Worm (Caenorhabditis elegans): ENCODE measurements around the gene ldb-1.

The ldb-1 gene

DNA sequence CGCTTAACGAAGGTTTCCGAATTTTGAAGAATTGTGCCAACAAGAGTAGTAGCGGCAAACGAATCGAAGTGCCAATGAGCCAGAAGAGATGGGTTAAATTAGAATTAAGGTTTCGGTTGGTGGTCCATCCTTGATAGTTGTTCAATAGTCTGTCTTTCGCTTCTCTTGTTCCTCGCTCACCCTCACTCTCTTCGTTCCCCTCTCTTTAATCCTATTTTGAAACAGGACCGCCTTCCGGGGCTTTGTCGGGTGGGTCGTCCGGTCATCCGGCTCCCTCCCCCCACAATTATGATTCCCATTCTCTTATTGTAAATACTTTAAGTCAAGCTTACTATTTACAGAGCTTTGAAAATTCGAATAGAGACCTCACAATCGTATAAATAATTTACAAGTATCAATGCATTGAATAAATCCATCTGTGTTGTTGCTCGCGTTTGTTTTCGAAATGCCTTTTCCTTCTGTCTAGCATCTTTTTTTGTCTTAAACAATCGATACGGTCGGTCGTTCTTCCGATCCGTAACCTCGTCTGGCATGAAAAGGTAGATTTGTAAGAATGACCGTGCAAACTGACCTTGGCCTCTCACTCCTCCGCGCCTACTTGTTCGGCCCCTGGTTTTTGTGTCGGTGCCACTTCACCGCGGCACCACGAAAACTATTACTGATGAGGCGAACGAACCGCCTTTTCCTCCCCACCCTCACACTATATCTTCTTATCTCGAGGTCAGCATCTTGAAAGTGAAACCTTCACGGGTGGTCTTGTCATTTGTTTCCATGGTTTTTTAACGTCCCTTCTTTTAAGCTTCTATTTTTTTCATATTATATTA is 4.6 kb downstream of the ldb-1 start:
- TF ChIP-seq C16A3.4 (tag; optimal IDR thresholded peaks at IDR 0.05) (no peak), lin-39 (tag; optimal IDR thresholded peaks at IDR 0.05) (no peak), efl-1 (optimal IDR thresholded peaks at IDR 0.05) (no peak), efl-1 (GFP tag; optimal IDR thresholded peaks at IDR 0.05 in 1 of 2) (peak in 1 of 2 experiments; percentile 54), C04F5.9 (tag; optimal IDR thresholded peaks at IDR 0.05) (no peak), lin-14 (GFP tag; optimal IDR thresholded peaks at IDR 0.05) (peak; percentile 32), pax-3 (tag; optimal IDR thresholded peaks at IDR 0.05) (no peak), nhr-77 (tag; optimal IDR thresholded peaks at IDR 0.05) (no peak), aha-1 (tag; optimal IDR thresholded peaks at IDR 0.05) (no peak), nhr-85 (tag) (peak; percentile 76), blmp-1 (tag; optimal IDR thresholded peaks at IDR 0.05) (peak; percentile 91), lin-35 (GFP tag; optimal IDR thresholded peaks at IDR 0.05) (no peak), elt-2 (tag; optimal IDR thresholded peaks at IDR 0.05) (no peak), xbp-1 (tag; optimal IDR thresholded peaks at IDR 0.05) (no peak)

DNA sequence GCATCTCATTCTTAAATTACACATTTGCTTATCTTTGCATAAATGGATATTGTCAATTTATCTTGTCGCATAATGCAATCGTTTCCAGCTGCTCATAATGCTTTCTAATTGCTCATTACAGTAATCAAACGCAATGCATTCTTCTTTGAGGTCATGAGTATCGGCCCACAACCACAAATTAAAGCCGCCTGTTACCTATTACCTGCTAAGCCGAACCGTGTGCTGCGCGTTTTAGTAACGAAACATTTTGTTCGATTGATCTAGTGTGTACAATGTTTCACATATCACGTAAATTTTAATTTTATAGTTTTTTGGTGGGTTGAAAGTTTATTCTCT is 5.2 kb downstream of the ldb-1 start:
- TF ChIP-seq dsc-1 (tag; optimal IDR thresholded peaks at IDR 0.05) (peak; percentile 63), ces-1 (GFP tag; optimal IDR thresholded peaks at IDR 0.05) (no peak)

DNA sequence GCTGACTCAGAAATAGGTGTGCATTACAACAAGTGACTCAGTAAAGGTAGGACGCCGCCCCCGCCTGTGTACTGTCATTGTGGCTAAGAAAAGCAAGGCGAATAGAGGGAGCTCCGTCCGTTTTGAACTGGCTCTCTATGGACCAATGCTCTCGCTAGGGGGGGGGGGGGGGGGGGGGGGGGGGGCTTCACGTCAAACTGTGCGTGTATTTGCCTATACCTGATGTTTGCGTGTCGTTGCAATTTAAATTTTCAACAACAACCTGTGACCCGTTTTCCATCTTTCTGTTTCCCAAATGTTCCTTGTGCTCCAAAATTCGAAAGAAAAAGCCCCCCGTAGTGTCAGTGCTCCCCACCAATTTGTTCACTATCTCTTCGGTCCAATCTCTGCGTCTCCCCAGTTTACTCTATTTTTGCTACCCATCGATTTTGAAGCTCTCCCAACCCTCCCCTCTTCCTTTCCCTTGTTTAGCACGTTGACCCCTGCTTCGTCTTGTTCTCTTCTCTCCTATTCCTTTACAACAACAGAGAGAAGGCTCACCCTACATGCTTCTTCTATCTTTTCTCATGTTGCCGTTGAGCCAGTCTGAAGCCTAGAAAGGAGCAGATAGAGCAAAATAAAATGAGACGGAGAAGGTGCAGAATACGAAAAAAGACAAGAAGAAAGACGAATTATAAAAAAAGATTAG is 5.9 kb downstream of the ldb-1 start:
- TF ChIP-seq zip-4 (GFP tag; optimal IDR thresholded peaks at IDR 0.05) (no peak), lsy-2 (tag; optimal IDR thresholded peaks at IDR 0.05) (peak in 1 of 2 experiments; percentile 19), hlh-4 (tag; optimal IDR thresholded peaks at IDR 0.05) (no peak), nhr-20 (tag; optimal IDR thresholded peaks at IDR 0.05) (peak; percentile 4), ztf-4 (tag; optimal IDR thresholded peaks at IDR 0.05) (no peak), fkh-10 (GFP tag; optimal IDR thresholded peaks at IDR 0.05) (peak; percentile 72), rnt-1 (tag; optimal IDR thresholded peaks at IDR 0.05) (peak; percentile 18), efl-1 (optimal IDR thresholded peaks at IDR 0.05) (no peak), efl-1 (GFP tag; optimal IDR thresholded peaks at IDR 0.05 in 1 of 2) (no peak), C16A3.4 (tag; optimal IDR thresholded peaks at IDR 0.05) (no peak), egl-13 (tag; optimal IDR thresholded peaks at IDR 0.05) (no peak), grh-1 (GFP tag; IDR thresholded peaks at IDR 0.05) (no peak), ceh-63 (GFP tag; optimal IDR thresholded peaks at IDR 0.05) (no peak), unc-86 (tag; optimal IDR thresholded peaks at IDR 0.05) (peak; percentile 19), sptf-1 (tag; optimal IDR thresholded peaks at IDR 0.05) (no peak), hlh-17 (GFP tag; optimal IDR thresholded peaks at IDR 0.05; ENCODE audit: borderline replicate concordance) (no peak), irx-1 (tag; optimal IDR thresholded peaks at IDR 0.05) (no peak), snu-23 (GFP tag; optimal IDR thresholded peaks at IDR 0.05) (peak; percentile 44), mep-1 (tag; optimal IDR thresholded peaks at IDR 0.05) (peak; percentile 12), aly-2 (tag; optimal IDR thresholded peaks at IDR 0.05) (no peak), elt-3 (tag; optimal IDR thresholded peaks at IDR 0.05) (no peak), lir-3 (tag; optimal IDR thresholded peaks at IDR 0.05; ENCODE audit: poor library complexity) (no peak), nhr-47 (tag; optimal IDR thresholded peaks at IDR 0.05) (peak; percentile 40), mab-9 (GFP tag; IDR thresholded peaks at IDR 0.05) (no peak), nhr-76 (tag; optimal IDR thresholded peaks at IDR 0.05) (no peak), dsc-1 (tag; optimal IDR thresholded peaks at IDR 0.05) (peak; percentile 6), ceh-82 (tag; optimal IDR thresholded peaks at IDR 0.05) (peak in 2 of 3 experiments; percentile 40 to 48), C34B4.2 (tag; optimal IDR thresholded peaks at IDR 0.05) (no peak), tbx-2 (tag; optimal IDR thresholded peaks at IDR 0.05) (peak; percentile 40), vab-15 (tag; optimal IDR thresholded peaks at IDR 0.05) (no peak), blmp-1 (tag; optimal IDR thresholded peaks at IDR 0.05) (no peak), ceh-8 (GFP tag; optimal IDR thresholded peaks at IDR 0.05) (no peak), elt-2 (tag; optimal IDR thresholded peaks at IDR 0.05) (peak; percentile 17), swsn-7 (tag; optimal IDR thresholded peaks at IDR 0.05) (peak; percentile 40), nhr-77 (tag; optimal IDR thresholded peaks at IDR 0.05) (no peak), lin-35 (GFP tag; optimal IDR thresholded peaks at IDR 0.05) (peak in 1 of 2 experiments; percentile 7), fkh-8 (tag; optimal IDR thresholded peaks at IDR 0.05) (peak; percentile 27)
